Fruit fly (Drosophila melanogaster) S2 (cell line): ENCODE data around the gene CG15547.

Experiments used
- CG8478 ChIP-seq: fragments of >200 bp; optimal IDR thresholded peaks from 2 replicates; lab custom pipeline; 2018
- CTCF ChIP-seq, 2 experiments: fragments of >200 bp; optimal IDR thresholded peaks; 2 replicates each; lab custom pipeline; 2018

DNA sequence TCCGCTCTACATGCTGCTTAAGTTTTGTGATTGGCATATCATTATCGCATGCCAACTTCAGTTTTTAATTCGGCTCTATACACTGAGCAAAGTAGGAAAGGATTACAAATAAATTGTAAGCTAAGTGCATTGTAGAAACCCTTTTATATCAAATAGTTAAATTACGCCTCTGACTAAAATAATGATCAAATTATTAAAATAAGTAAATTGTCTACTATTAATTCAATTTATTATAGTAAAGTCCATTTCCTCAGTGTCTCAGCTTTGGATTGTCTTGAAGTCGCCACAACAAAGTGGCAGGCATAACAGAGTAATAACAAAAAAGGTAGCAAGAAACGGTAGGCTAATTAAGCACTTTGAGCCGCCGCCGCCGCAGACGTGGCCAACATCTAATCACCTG is 20.8 kb downstream of the CG15547 start:
- TF ChIP-seq CG8478 (lab: Kevin White, UChicago): no peak
- no peak for TF ChIP-seq CTCF (optimal IDR thresholded peaks at IDR 0.05; lab: Kevin White, UChicago)
